Worm (Caenorhabditis elegans): ENCODE results near the gene ZK666.14.
A peak's percentile ranks its signal among the peaks of the same experiment; 100 is the strongest.

ZK666.14 gene

DNA sequence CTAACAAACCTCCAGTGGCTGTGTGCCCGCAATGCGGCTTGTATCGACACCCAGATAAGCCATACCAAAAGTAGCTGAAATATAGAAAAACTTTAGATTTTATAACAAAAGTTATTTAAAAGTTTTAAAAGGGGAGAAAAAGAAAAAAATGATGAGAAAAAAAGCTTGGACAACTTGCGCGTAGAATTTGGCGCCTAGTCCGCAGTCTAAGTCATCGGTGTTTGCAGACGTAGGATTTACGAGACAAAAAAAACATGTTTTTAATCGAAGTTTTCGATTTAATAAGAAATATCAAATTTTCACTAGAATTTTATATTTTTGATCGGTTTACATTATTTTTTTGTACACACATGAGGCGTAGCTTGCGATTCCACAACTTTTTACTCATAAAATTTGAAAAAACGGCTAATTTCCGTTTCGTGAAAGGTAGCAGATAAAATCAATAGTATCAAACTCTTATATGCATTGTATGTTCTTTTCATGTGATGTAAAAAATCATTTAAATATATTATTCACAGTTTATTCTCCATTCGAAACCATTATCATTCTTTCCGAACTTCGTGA lies 47.4 kb downstream of the ZK666.14 start, which contains the start of gene pro-1 (continued):
- TF ChIP-seq tlf-1 (GFP tag; optimal IDR thresholded peaks at IDR 0.05) (peak; percentile 76), hmg-1.2 (GFP tag; IDR thresholded peaks at IDR 0.05) (peak; percentile 57), Y56A3A.18 (GFP tag; IDR thresholded peaks at IDR 0.05) (peak; percentile 92; the same call in 1 of the 2 replicates), nfyb-1 (GFP tag; IDR thresholded peaks at IDR 0.05) (peak; percentile 98), zfh-2 (GFP tag; conservative IDR thresholded peaks at IDR 0.05) (no peak), ceh-40 (GFP tag; IDR thresholded peaks at IDR 0.05) (peak; percentile 80), unc-130 (GFP tag; optimal IDR thresholded peaks at IDR 0.05) (no peak), aptf-3 (GFP tag; IDR thresholded peaks at IDR 0.05) (peak; percentile 91; the same call in 1 of the 2 replicates), Y95B8A.8 (GFP tag; IDR thresholded peaks at IDR 0.05) (peak; percentile 85), lsy-27 (tag; optimal IDR thresholded peaks at IDR 0.05; ENCODE audit: borderline replicate concordance, insufficient read depth) (peak; percentile 65), aptf-2 (GFP tag; conservative IDR thresholded peaks at IDR 0.05) (no peak), F52B5.7 (tag; optimal IDR thresholded peaks at IDR 0.05) (peak; percentile 86), ztf-26 (tag; optimal IDR thresholded peaks at IDR 0.05) (peak; percentile 89), T07F8.4 (tag; optimal IDR thresholded peaks at IDR 0.05) (no peak), ceh-91 (GFP tag; IDR thresholded peaks at IDR 0.05) (no peak), mcd-1 (GFP tag; IDR thresholded peaks at IDR 0.05) (peak; percentile 65), T26A5.8 (tag; optimal IDR thresholded peaks at IDR 0.05) (peak; percentile 50), B0336.3 (GFP tag; IDR thresholded peaks at IDR 0.05) (peak; percentile 4; the same call in 1 of the 2 replicates), F23B12.7 (tag; optimal IDR thresholded peaks at IDR 0.05; ENCODE audit: insufficient read depth) (no peak), ZK185.1 (tag; optimal IDR thresholded peaks at IDR 0.05; ENCODE audit: poor library complexity, severe bottlenecking) (peak; percentile 90), ztf-6 (GFP tag; IDR thresholded peaks at IDR 0.05) (no peak), F10E7.11 (tag; optimal IDR thresholded peaks at IDR 0.05) (peak; percentile 76), fkh-3 (tag; optimal IDR thresholded peaks at IDR 0.05) (peak; percentile 17), pha-4 (tag; optimal IDR thresholded peaks at IDR 0.05) (peak; percentile 67), ets-4 (GFP tag; optimal IDR thresholded peaks at IDR 0.05) (no peak), snpc-4 (GFP tag; optimal IDR thresholded peaks at IDR 0.05) (no peak), snpc-4 (tag; optimal IDR thresholded peaks at IDR 0.05) (peak in 2 of 4 experiments; percentile 58 to 67), madf-6 (GFP tag; IDR thresholded peaks at IDR 0.05) (peak; percentile 79), hmg-20 (GFP tag; IDR thresholded peaks at IDR 0.05) (peak; percentile 30; the same call in 1 of the 2 replicates), B0035.1 (tag; optimal IDR thresholded peaks at IDR 0.05) (peak; percentile 88), ekl-4 (GFP tag; IDR thresholded peaks at IDR 0.05) (peak; percentile 90), chd-7 (tag; optimal IDR thresholded peaks at IDR 0.05) (peak; percentile 94), F55B11.4 (tag; optimal IDR thresholded peaks at IDR 0.05; ENCODE audit: borderline replicate concordance, insufficient read depth) (no peak), F57A8.1 (GFP tag; optimal IDR thresholded peaks at IDR 0.05) (no peak), tbp1 (GFP tag; optimal IDR thresholded peaks at IDR 0.05) (peak; percentile 62), Y53G8AR.9 (GFP tag; conservative IDR thresholded peaks at IDR 0.05) (peak; percentile 88), nfya-2 (GFP tag; IDR thresholded peaks at IDR 0.05) (no peak), unc-62 (GFP tag; optimal IDR thresholded peaks at IDR 0.05) (peak; percentile 84), madf-3 (GFP tag; IDR thresholded peaks at IDR 0.05) (no peak; the same call in 1 of the 2 replicates), atf-7 (tag; optimal IDR thresholded peaks at IDR 0.05) (peak; percentile 81), ztf-18 (tag; optimal IDR thresholded peaks at IDR 0.05) (no peak), ceh-58 (GFP tag; IDR thresholded peaks at IDR 0.05) (peak; percentile 37; the same call in 1 of the 2 replicates), ceh-27 (GFP tag; optimal IDR thresholded peaks at IDR 0.05) (peak; percentile 26), ceh-100 (GFP tag; IDR thresholded peaks at IDR 0.05) (peak; percentile 66), gei-17 (GFP tag; optimal IDR thresholded peaks at IDR 0.05) (peak; percentile 72), lsl-1 (GFP tag; optimal IDR thresholded peaks at IDR 0.05) (peak; percentile 15), lin-54 (GFP tag; optimal IDR thresholded peaks at IDR 0.05) (peak; percentile 74), efl-1 (GFP tag; optimal IDR thresholded peaks at IDR 0.05) (no peak)

Data from whole organism, young adult.